Worm (Caenorhabditis elegans): Measurements from ENCODE around the gene nlt-1.

nlt-1 gene

ce11 chrII:10001065-10001464 lies at the start of gene nlt-1:
Gene nlt-1, minus strand, starts transcription at chrII:10001142.
- TF ChIP-seq nhr-28 (tag; optimal IDR thresholded peaks at IDR 0.05): no peak
- no peak for TF ChIP-seq ets-5 (GFP tag; IDR thresholded peaks at IDR 0.05)
- TF ChIP-seq efl-1 (optimal IDR thresholded peaks at IDR 0.05): no peak
- TF ChIP-seq efl-1 (GFP tag; optimal IDR thresholded peaks at IDR 0.05 in 1 of 2): peak in 1 of 2 experiments; percentile 2
- TF ChIP-seq lin-14 (GFP tag; optimal IDR thresholded peaks at IDR 0.05): no peak
- no peak for TF ChIP-seq sup-37 (GFP tag; optimal IDR thresholded peaks at IDR 0.05)
- peak; percentile 59 for TF ChIP-seq tlp-1 (tag; optimal IDR thresholded peaks at IDR 0.05)
- peak; percentile 38 for TF ChIP-seq nhr-71 (tag; optimal IDR thresholded peaks at IDR 0.05)
- TF ChIP-seq pqm-1 (tag; optimal IDR thresholded peaks at IDR 0.05): peak; percentile 62
- no peak for TF ChIP-seq aly-2 (tag; optimal IDR thresholded peaks at IDR 0.05)
- TF ChIP-seq elt-2 (tag; optimal IDR thresholded peaks at IDR 0.05): peak; percentile 95
- TF ChIP-seq jun-1 (tag; optimal IDR thresholded peaks at IDR 0.05): no peak
- peak in 1 of 2 experiments; percentile 58 for TF ChIP-seq lin-35 (GFP tag; optimal IDR thresholded peaks at IDR 0.05)
- TF ChIP-seq nhr-20 (tag; optimal IDR thresholded peaks at IDR 0.05): peak; percentile 66
- 0 out of 2 replicates have a peak, but pooled peaks have one; percentile 2 for TF ChIP-seq nhr-19 (GFP tag; conservative IDR thresholded peaks at IDR 0.05)
- TF ChIP-seq nhr-90 (tag; optimal IDR thresholded peaks at IDR 0.05; ENCODE audit: poor library complexity): peak; percentile 25
- TF ChIP-seq ama-1 (optimal IDR thresholded peaks at IDR 0.05): no peak
- TF ChIP-seq alr-1 (tag; optimal IDR thresholded peaks at IDR 0.05; ENCODE audit: borderline replicate concordance): no peak
- TF ChIP-seq blmp-1 (tag; optimal IDR thresholded peaks at IDR 0.05): peak; percentile 60
- TF ChIP-seq F16B12.6 (tag; optimal IDR thresholded peaks at IDR 0.05): no peak
- TF ChIP-seq elt-3 (tag; optimal IDR thresholded peaks at IDR 0.05): peak in 1 of 6 experiments; percentile 41
- TF ChIP-seq dsc-1 (tag; optimal IDR thresholded peaks at IDR 0.05): no peak
- TF ChIP-seq nhr-84 (tag; optimal IDR thresholded peaks at IDR 0.05): no peak
- TF ChIP-seq unc-86 (tag; optimal IDR thresholded peaks at IDR 0.05): no peak
- no peak for TF ChIP-seq isw-1 (GFP tag; IDR thresholded peaks at IDR 0.05)
- no peak for TF ChIP-seq unc-30 (tag; optimal IDR thresholded peaks at IDR 0.05)
- no peak for TF ChIP-seq ces-1 (GFP tag; optimal IDR thresholded peaks at IDR 0.05)
- peak in 1 of 2 experiments; percentile 31 for TF ChIP-seq lsy-2 (tag; optimal IDR thresholded peaks at IDR 0.05)
- no peak for TF ChIP-seq egl-13 (tag; optimal IDR thresholded peaks at IDR 0.05)

ce11 chrII:10048568-10048967 lies 47.6 kb upstream of the nlt-1 start, which contains the start of gene flp-4:
Gene flp-4, plus strand, starts transcription at chrII:10048868.
- no peak for TF ChIP-seq elt-2 (tag; optimal IDR thresholded peaks at IDR 0.05)
- no peak for TF ChIP-seq mab-9 (GFP tag; IDR thresholded peaks at IDR 0.05)
- TF ChIP-seq fkh-10 (GFP tag; optimal IDR thresholded peaks at IDR 0.05): no peak
- no peak for TF ChIP-seq skn-1 (tag; optimal IDR thresholded peaks at IDR 0.05)
- TF ChIP-seq vab-15 (tag; optimal IDR thresholded peaks at IDR 0.05): no peak
- TF ChIP-seq isw-1 (GFP tag; IDR thresholded peaks at IDR 0.05): no peak
- no peak for TF ChIP-seq nhr-47 (tag; optimal IDR thresholded peaks at IDR 0.05)
- TF ChIP-seq lin-39 (tag; optimal IDR thresholded peaks at IDR 0.05): no peak
- TF ChIP-seq dsc-1 (tag; optimal IDR thresholded peaks at IDR 0.05): no peak
- TF ChIP-seq sptf-1 (tag; optimal IDR thresholded peaks at IDR 0.05): no peak

- TF ChIP-seq jun-1 (tag; optimal IDR thresholded peaks at IDR 0.05) (no peak), blmp-1 (tag; optimal IDR thresholded peaks at IDR 0.05) (peak; percentile 97), efl-1 (optimal IDR thresholded peaks at IDR 0.05) (no peak), efl-1 (GFP tag; optimal IDR thresholded peaks at IDR 0.05 in 1 of 2) (peak in 1 of 2 experiments; percentile 77), elt-3 (tag; optimal IDR thresholded peaks at IDR 0.05) (peak in 1 of 6 experiments; percentile 55), pax-3 (tag; optimal IDR thresholded peaks at IDR 0.05) (no peak)
Measured at ce11 chrII:10045670-10046069, 44.7 kb upstream of the nlt-1 start.

ce11 chrII:10044961-10045360 lies 44.0 kb upstream of the nlt-1 start, which contains the start of the genes F52H3.11 and bath-38:
Gene F52H3.11, minus strand, starts transcription at chrII:10045163.
Gene bath-38, minus strand, starts transcription at chrII:10045270.
- TF ChIP-seq efl-1 (optimal IDR thresholded peaks at IDR 0.05) (peak; percentile 54 to 56), efl-1 (GFP tag; optimal IDR thresholded peaks at IDR 0.05 in 1 of 2) (peak; percentile 54 to 90), C34B4.2 (tag; optimal IDR thresholded peaks at IDR 0.05) (no peak), F16B12.6 (tag; optimal IDR thresholded peaks at IDR 0.05) (peak; percentile 81), unc-98 (GFP tag; IDR thresholded peaks at IDR 0.05) (no peak), nhr-12 (tag; optimal IDR thresholded peaks at IDR 0.05) (no peak), pag-3 (tag; optimal IDR thresholded peaks at IDR 0.05; ENCODE audit: borderline replicate concordance, insufficient read depth) (no peak), nhr-90 (tag; optimal IDR thresholded peaks at IDR 0.05; ENCODE audit: poor library complexity) (no peak), jun-1 (tag; optimal IDR thresholded peaks at IDR 0.05) (no peak), snu-23 (GFP tag; optimal IDR thresholded peaks at IDR 0.05) (peak; percentile 54), aly-2 (tag; optimal IDR thresholded peaks at IDR 0.05) (no peak), ceh-82 (tag; optimal IDR thresholded peaks at IDR 0.05) (peak in 1 of 3 experiments; percentile 25), nhr-237 (tag; optimal IDR thresholded peaks at IDR 0.05) (no peak), nhr-19 (GFP tag; conservative IDR thresholded peaks at IDR 0.05) (no peak), unc-86 (tag; optimal IDR thresholded peaks at IDR 0.05) (no peak), fos-1 (tag; optimal IDR thresholded peaks at IDR 0.05) (no peak), fkh-8 (tag; optimal IDR thresholded peaks at IDR 0.05) (no peak), nhr-77 (tag; optimal IDR thresholded peaks at IDR 0.05) (no peak), skn-1 (tag; optimal IDR thresholded peaks at IDR 0.05) (peak; percentile 37), isw-1 (GFP tag; IDR thresholded peaks at IDR 0.05) (no peak)

All from whole organism, L1 larva.